Worm (Caenorhabditis elegans) whole organism, L3 larva: ENCODE results near the gene cya-1.

ENCODE experiments used
- R02D3.7 ChIP-seq: fragments of 150-350 bp; optimal IDR thresholded peaks from 2 replicates; lab custom pipeline; 2014; ENCODE audit warnings: missing biosample characterization, missing genetic modification characterization
- ZK546.5 ChIP-seq: sonication (generic microtip); optimal IDR thresholded peaks from 2 replicates; lab custom pipeline; 2017; ENCODE audit warnings: missing biosample characterization, missing genetic modification characterization
- aly-2 ChIP-seq: fragments of 150-350 bp; optimal IDR thresholded peaks from 2 replicates; lab custom pipeline; 2014; ENCODE audit warnings: missing biosample characterization, missing genetic modification characterization
- ama-1 ChIP-seq: fragments of 150-350 bp; optimal IDR thresholded peaks from 2 replicates; lab custom pipeline; 2018
- ceh-16 ChIP-seq: sonication (generic microtip); optimal IDR thresholded peaks from 2 replicates; lab custom pipeline; 2017; ENCODE audit warnings: missing biosample characterization, missing genetic modification characterization
- ceh-28 ChIP-seq: fragments of 150-350 bp; optimal IDR thresholded peaks from 2 replicates; lab custom pipeline; 2014; ENCODE audit warnings: missing biosample characterization, missing genetic modification reagents, missing genetic modification characterization
- ceh-82 ChIP-seq: fragments of 150-350 bp; optimal IDR thresholded peaks from 2 replicates; lab custom pipeline; 2014; ENCODE audit warnings: missing biosample characterization, missing genetic modification characterization
- ceh-9 ChIP-seq: sonication (generic microtip); optimal IDR thresholded peaks from 2 replicates; lab custom pipeline; 2018; ENCODE audit warnings: missing biosample characterization, missing genetic modification characterization
- daf-12 ChIP-seq: fragments of 150-350 bp; optimal IDR thresholded peaks from 2 replicates; lab custom pipeline; 2014; ENCODE audit warnings: missing biosample characterization, missing genetic modification reagents, missing genetic modification characterization
- egl-5 ChIP-seq: fragments of 150-350 bp; optimal IDR thresholded peaks from 2 replicates; lab custom pipeline; 2017; ENCODE audit warnings: missing biosample characterization, missing genetic modification reagents, missing genetic modification characterization, inconsistent platforms
- elt-2 ChIP-seq: sonication (generic microtip); optimal IDR thresholded peaks from 2 replicates; lab custom pipeline; 2016; ENCODE audit warnings: missing genetic modification reagents, mild to moderate bottlenecking, missing genetic modification characterization, missing compliant biosample characterization
- elt-3 ChIP-seq, 3 experiments: fragments of 150-350 bp in 1 of 3; sonication (generic microtip) in 2 of 3; optimal IDR thresholded peaks; 2 replicates in 2 of 3; 4 replicates in 1 of 3; lab custom pipeline; 2014 to 2017; ENCODE audit warnings: missing biosample characterization in 3 of 3, missing genetic modification characterization in 3 of 3
- eor-1 ChIP-seq, 2 experiments: fragments of 150-350 bp; optimal IDR thresholded peaks; 2 replicates each; lab custom pipeline; 2014 to 2018; ENCODE audit warnings: missing biosample characterization in 2 of 2, missing genetic modification characterization in 2 of 2
- fkh-10 ChIP-seq: sonication (generic microtip); optimal IDR thresholded peaks from 2 replicates; lab custom pipeline; 2017; ENCODE audit warnings: missing biosample characterization, missing genetic modification reagents, missing genetic modification characterization
- fos-1 ChIP-seq: fragments of 150-350 bp; optimal IDR thresholded peaks from 2 replicates; lab custom pipeline; 2014; ENCODE audit warnings: missing biosample characterization, missing genetic modification characterization
- jun-1 ChIP-seq: fragments of 150-350 bp; optimal IDR thresholded peaks from 2 replicates; lab custom pipeline; 2014; ENCODE audit warnings: missing biosample characterization, missing genetic modification reagents, missing genetic modification characterization
- lin-39 ChIP-seq: fragments of 150-350 bp; optimal IDR thresholded peaks from 2 replicates; lab custom pipeline; 2018; ENCODE audit warnings: missing biosample characterization, missing genetic modification reagents, missing genetic modification characterization
- lsy-12 ChIP-seq: sonication (generic microtip); optimal IDR thresholded peaks from 2 replicates; lab custom pipeline; 2016; ENCODE audit warnings: mild to moderate bottlenecking, missing genetic modification characterization, missing compliant biosample characterization
- mdl-1 ChIP-seq: fragments of 150-350 bp; optimal IDR thresholded peaks from 2 replicates; lab custom pipeline; 2014; ENCODE audit warnings: missing biosample characterization, missing genetic modification characterization
- nfya-1 ChIP-seq: sonication (generic microtip); optimal IDR thresholded peaks from 2 replicates; lab custom pipeline; 2017; ENCODE audit warnings: missing genetic modification characterization, mild to moderate bottlenecking, missing compliant biosample characterization, antibody characterized with exemption, moderate library complexity; ENCODE audit not compliant: insufficient read depth
- nhr-11 ChIP-seq: fragments of 150-350 bp; optimal IDR thresholded peaks from 2 replicates; lab custom pipeline; 2014; ENCODE audit warnings: missing biosample characterization, missing genetic modification characterization
- nhr-23 ChIP-seq: fragments of 150-350 bp; optimal IDR thresholded peaks from 2 replicates; lab custom pipeline; 2014; ENCODE audit warnings: missing biosample characterization, missing genetic modification reagents, missing genetic modification characterization
- nhr-237 ChIP-seq: fragments of 150-350 bp; optimal IDR thresholded peaks from 2 replicates; lab custom pipeline; 2014; ENCODE audit warnings: missing biosample characterization, missing genetic modification characterization
- nhr-25 ChIP-seq: sonication (generic microtip); optimal IDR thresholded peaks from 2 replicates; lab custom pipeline; 2017; ENCODE audit warnings: missing biosample characterization, missing genetic modification characterization
- nhr-43 ChIP-seq: sonication (generic microtip); optimal IDR thresholded peaks from 2 replicates; lab custom pipeline; 2016; ENCODE audit warnings: mild to moderate bottlenecking, missing genetic modification characterization, missing compliant biosample characterization; ENCODE audit not compliant: poor library complexity, severe bottlenecking
- nhr-67 ChIP-seq: fragments of 150-350 bp; optimal IDR thresholded peaks from 2 replicates; lab custom pipeline; 2014; ENCODE audit warnings: missing biosample characterization, missing genetic modification characterization
- nhr-76 ChIP-seq: fragments of 150-350 bp; sonication (generic microtip); optimal IDR thresholded peaks from 5 replicates; lab custom pipeline; 2014; ENCODE audit warnings: missing biosample characterization, missing genetic modification characterization
- nhr-77 ChIP-seq: fragments of 150-350 bp; optimal IDR thresholded peaks from 2 replicates; lab custom pipeline; 2014; ENCODE audit warnings: missing biosample characterization, missing genetic modification characterization
- pha-4 ChIP-seq: fragments of 150-350 bp; optimal IDR thresholded peaks from 2 replicates; lab custom pipeline; 2014; ENCODE audit warnings: missing biosample characterization, missing genetic modification reagents, missing genetic modification characterization
- pqm-1 ChIP-seq: fragments of 150-350 bp; optimal IDR thresholded peaks from 2 replicates; lab custom pipeline; 2017; ENCODE audit warnings: missing biosample characterization, missing genetic modification characterization, inconsistent platforms
- sea-2 ChIP-seq: fragments of 150-350 bp; sonication (generic microtip); optimal IDR thresholded peaks from 4 replicates; lab custom pipeline; 2014; ENCODE audit warnings: missing biosample characterization, missing genetic modification reagents, missing genetic modification characterization
- skn-1 ChIP-seq: fragments of 150-350 bp; optimal IDR thresholded peaks from 2 replicates; lab custom pipeline; 2014; ENCODE audit warnings: missing biosample characterization, missing genetic modification characterization
- tbx-2 ChIP-seq: sonication (generic microtip); optimal IDR thresholded peaks from 2 replicates; lab custom pipeline; 2016; ENCODE audit warnings: mild to moderate bottlenecking, missing genetic modification characterization, missing compliant biosample characterization
- unc-62 ChIP-seq: fragments of 150-350 bp; sonication (generic microtip); optimal IDR thresholded peaks from 4 replicates; lab custom pipeline; 2014; ENCODE audit warnings: missing biosample characterization, missing genetic modification reagents, missing genetic modification characterization
- zag-1 ChIP-seq: fragments of 150-350 bp; optimal IDR thresholded peaks from 2 replicates; lab custom pipeline; 2014; ENCODE audit warnings: missing biosample characterization, missing genetic modification characterization
- ztf-11 ChIP-seq: fragments of 150-350 bp; optimal IDR thresholded peaks from 2 replicates; lab custom pipeline; 2014; ENCODE audit warnings: missing biosample characterization, missing genetic modification characterization

cya-1 gene

DNA sequence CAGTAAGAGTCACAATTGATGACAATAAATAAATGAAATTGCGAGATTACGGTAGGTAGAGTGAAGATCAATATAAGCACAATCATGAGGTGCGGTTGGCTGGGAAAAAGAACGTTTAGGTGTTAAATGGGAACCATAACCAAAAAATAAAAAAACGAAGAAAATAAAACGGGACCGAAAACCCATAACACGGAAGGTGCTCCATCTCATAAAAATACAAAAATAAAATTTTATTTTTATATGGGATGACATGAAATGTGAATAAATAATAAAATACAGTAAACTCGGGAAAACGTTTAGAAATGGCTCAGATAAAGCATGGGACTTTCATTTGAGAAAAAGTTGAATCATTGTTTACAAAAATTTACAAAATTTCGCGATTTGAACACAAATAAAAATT lies 33.5 kb downstream of the cya-1 start, which contains the start of gene F02A9.7:
Gene F02A9.7, minus strand, starts transcription at position 101 of the 400 bp plus-strand sequence.
- TF ChIP-seq nhr-43 (tag; lab: Kevin White, UChicago) (no peak), nhr-25 (tag; lab: Kevin White, UChicago) (no peak), tbx-2 (no peak), ceh-16 (tag; lab: Kevin White, UChicago) (no peak), lsy-12 (no peak), nhr-11 (no peak), ceh-82 (tag; lab: Kevin White, UChicago) (no peak), ceh-9 (tag; lab: Kevin White, UChicago) (no peak), ceh-28 (tag; lab: Kevin White, UChicago) (no peak), fkh-10 (GFP tag; lab: Kevin White, UChicago) (no peak), sea-2 (GFP tag; lab: Kevin White, UChicago) (no peak), aly-2 (tag; lab: Kevin White, UChicago) (no peak), nhr-67 (tag; lab: Kevin White, UChicago) (no peak), elt-3 (tag; optimal IDR thresholded peaks at IDR 0.05; lab: Kevin White, UChicago) (no peak), unc-62 (no peak)

DNA sequence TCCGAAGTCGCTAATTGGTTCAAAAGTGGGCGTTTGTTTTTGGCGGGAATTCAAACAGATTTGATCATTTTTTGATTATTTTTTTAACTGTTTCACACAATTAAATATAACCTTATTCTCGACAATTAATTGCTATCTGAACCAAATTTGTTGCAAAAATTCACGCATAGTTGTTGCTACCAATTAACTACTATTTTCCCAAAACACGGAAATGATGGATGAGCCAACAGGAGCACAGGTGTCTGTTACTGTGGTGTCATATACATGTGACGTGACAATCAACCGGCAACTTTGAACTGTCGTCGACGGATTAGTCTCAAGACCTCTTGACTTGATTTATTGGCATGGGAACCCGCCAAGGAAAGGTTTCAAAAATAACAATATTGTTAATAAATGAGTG lies 36.4 kb downstream of the cya-1 start:
- TF ChIP-seq nhr-11: no peak
- no peak for TF ChIP-seq daf-12 (tag; lab: Kevin White, UChicago)
- TF ChIP-seq ceh-9 (tag; lab: Kevin White, UChicago): no peak
- no peak for TF ChIP-seq pha-4 (tag; lab: Kevin White, UChicago)
- no peak for TF ChIP-seq eor-1 (tag; optimal IDR thresholded peaks at IDR 0.05; lab: Kevin White, UChicago)
- TF ChIP-seq nhr-76 (tag; lab: Kevin White, UChicago): no peak
- no peak for TF ChIP-seq R02D3.7 (tag; lab: Kevin White, UChicago)
- TF ChIP-seq ztf-11 (tag; lab: Kevin White, UChicago): no peak
- TF ChIP-seq mdl-1 (tag; lab: Kevin White, UChicago): no peak
- no peak for TF ChIP-seq ZK546.5 (tag; lab: Kevin White, UChicago)
- no peak for TF ChIP-seq elt-3 (tag; optimal IDR thresholded peaks at IDR 0.05; lab: Kevin White, UChicago)
- TF ChIP-seq nhr-237 (tag; lab: Kevin White, UChicago): no peak
- TF ChIP-seq skn-1: no peak
- TF ChIP-seq tbx-2: no peak
- no peak for TF ChIP-seq elt-2 (tag; lab: Kevin White, UChicago)
- no peak for TF ChIP-seq nhr-23

- TF ChIP-seq unc-62 (no peak), skn-1 (no peak), lin-39 (tag; lab: Kevin White, UChicago) (no peak), nfya-1 (tag; lab: Kevin White, UChicago) (no peak), zag-1 (no peak), elt-3 (tag; optimal IDR thresholded peaks at IDR 0.05; lab: Kevin White, UChicago) (no peak), nhr-77 (tag; lab: Kevin White, UChicago) (no peak), jun-1 (tag; lab: Kevin White, UChicago) (no peak), nhr-11 (no peak), egl-5 (tag; lab: Kevin White, UChicago) (no peak)
Measured at ce11 chrIII:9071372-9071771, 37.7 kb downstream of the cya-1 start, which contains the start of gene lin-12. TSS of gene lin-12 (minus strand) at chrIII:9071472.

DNA sequence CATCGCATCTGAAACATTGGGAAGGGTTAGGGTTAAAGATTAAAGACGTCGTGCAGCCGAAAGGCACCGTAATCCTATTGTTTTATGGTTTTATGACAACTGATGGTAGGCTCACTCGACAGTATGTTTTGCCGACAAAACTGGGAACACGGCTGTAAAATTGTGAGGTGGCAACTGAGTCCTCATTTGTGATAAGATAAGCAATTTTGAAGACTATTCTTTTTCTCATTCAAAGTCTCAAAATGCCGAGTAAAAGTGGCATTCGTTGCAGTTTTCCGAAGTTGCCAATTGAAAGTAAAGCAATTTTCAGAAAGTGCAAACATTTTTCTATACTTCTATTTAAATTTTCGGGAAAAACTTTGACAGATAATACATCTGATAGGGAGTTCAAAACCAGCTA lies 39.4 kb downstream of the cya-1 start:
- no peak for TF ChIP-seq ceh-9 (tag; lab: Kevin White, UChicago)
- TF ChIP-seq pqm-1 (tag; lab: Kevin White, UChicago): peak; percentile 4
- peak; percentile 55 for TF ChIP-seq elt-2 (tag; lab: Kevin White, UChicago)
- no peak for TF ChIP-seq nfya-1 (tag; lab: Kevin White, UChicago)
- TF ChIP-seq egl-5 (tag; lab: Kevin White, UChicago): no peak
- TF ChIP-seq ZK546.5 (tag; lab: Kevin White, UChicago): no peak

ce11 chrIII:9060267-9060666 lies 48.8 kb downstream of the cya-1 start:
- TF ChIP-seq egl-5 (tag; lab: Kevin White, UChicago) (no peak), ama-1 (peak; percentile 17), mdl-1 (tag; lab: Kevin White, UChicago) (no peak), fkh-10 (GFP tag; lab: Kevin White, UChicago) (no peak), fos-1 (tag; lab: Kevin White, UChicago) (peak; percentile 38), elt-3 (tag; optimal IDR thresholded peaks at IDR 0.05; lab: Kevin White, UChicago) (no peak), pha-4 (tag; lab: Kevin White, UChicago) (peak; percentile 3), nhr-77 (tag; lab: Kevin White, UChicago) (peak; percentile 50), elt-2 (tag; lab: Kevin White, UChicago) (peak; percentile 17), tbx-2 (no peak)
